Worm (Caenorhabditis elegans): ENCODE data around the gene T24A6.1.
"Not testable (repeated sequence)": the region's sequence is repeated elsewhere in the genome, so short reads cannot be mapped to it uniquely, and the experiment has no call there.

Gene T24A6.1

DNA sequence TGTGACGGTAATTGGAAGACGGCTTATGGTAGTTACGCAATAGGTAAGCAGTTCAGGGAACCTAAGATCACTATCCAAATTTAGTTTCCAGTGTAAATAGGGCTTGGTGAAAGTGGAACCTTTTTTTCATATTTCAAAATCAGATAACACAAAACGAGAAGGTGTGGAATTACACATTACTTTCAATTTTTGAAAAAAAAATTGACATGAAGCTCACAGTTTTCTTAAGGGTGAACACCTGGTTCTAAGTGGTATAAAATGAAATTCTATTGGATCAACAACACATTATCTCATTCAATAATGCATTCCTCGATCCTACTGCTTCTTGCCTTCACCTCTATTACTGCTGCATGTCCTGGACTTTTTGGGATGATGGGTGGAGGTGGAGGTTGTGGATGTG lies 2.9 kb upstream of the T24A6.1 start, which contains the start of gene grl-30:
Gene grl-30 (plus strand): TSS at position 301 of the 400 bp plus-strand sequence.
- TF ChIP-seq nhr-21 (tag; optimal IDR thresholded peaks at IDR 0.05) (no peak), ztf-4 (tag; optimal IDR thresholded peaks at IDR 0.05) (no peak), lin-11 (tag; optimal IDR thresholded peaks at IDR 0.05) (no peak), blmp-1 (tag; optimal IDR thresholded peaks at IDR 0.05; ENCODE audit: insufficient read depth) (no peak), snpc-4 (tag; optimal IDR thresholded peaks at IDR 0.05) (no peak)

DNA sequence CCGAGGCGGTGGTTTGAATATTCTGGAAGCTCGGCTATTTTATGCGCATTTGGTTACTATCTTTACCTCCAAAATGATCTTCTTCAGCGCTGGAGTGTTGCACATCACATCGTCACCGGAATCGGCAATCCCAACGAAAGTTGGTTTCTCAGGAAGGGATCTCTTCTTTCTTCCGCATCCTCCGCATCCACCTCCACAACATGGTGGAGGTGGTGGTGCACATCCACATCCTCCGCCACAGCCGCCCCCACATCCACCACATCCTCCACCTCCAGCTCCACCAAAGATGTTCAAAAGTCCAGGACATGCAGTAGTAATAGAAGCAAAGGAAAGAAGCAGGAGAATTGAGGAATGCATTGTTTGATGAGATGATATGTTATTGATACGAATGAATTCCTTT lies 1.4 kb upstream of the T24A6.1 start, which contains the start of gene grl-31:
Gene grl-31 (minus strand): TSS at position 357 of the 400 bp plus-strand sequence.
- TF ChIP-seq gmeb-1 (tag; optimal IDR thresholded peaks at IDR 0.05) (no peak), snpc-4 (tag; optimal IDR thresholded peaks at IDR 0.05) (no peak), alr-1 (tag; optimal IDR thresholded peaks at IDR 0.05) (no peak), fos-1 (tag; optimal IDR thresholded peaks at IDR 0.05) (no peak), Y55F3AM.14 (GFP tag; optimal IDR thresholded peaks at IDR 0.05) (no peak), nhr-77 (tag; optimal IDR thresholded peaks at IDR 0.05) (no peak), unc-55 (GFP tag; optimal IDR thresholded peaks at IDR 0.05) (no peak), elt-3 (tag; optimal IDR thresholded peaks at IDR 0.05) (no peak), lin-13 (GFP tag; optimal IDR thresholded peaks at IDR 0.05) (no peak)

DNA sequence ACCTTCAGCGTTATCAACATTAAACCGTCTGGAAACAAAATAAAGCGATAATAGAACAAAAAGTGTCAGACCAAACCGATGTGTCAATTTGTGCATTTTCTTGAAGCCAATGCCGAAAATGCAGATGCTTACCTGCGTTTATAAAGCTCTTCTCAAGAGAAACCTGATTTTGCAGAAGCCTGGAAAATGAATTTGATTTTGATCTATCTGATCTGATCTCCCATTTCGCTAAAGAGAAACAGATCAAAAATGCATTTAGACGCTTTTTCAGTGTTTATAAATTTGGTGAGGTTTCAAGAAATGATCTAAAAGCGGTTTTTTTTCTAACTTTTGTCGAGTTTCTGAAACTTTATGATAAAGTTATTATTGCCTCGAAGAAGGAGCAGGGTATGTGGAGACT lies 4.0 kb downstream of the T24A6.1 start, which contains the start of gene T24A6.16:
Gene T24A6.16 (minus strand): TSS at position 101 of the 400 bp plus-strand sequence.
- not testable (repeated sequence) for TF ChIP-seq Y55F3AM.14 (GFP tag; optimal IDR thresholded peaks at IDR 0.05); unc-39 (tag; optimal IDR thresholded peaks at IDR 0.05); nhr-77 (tag; optimal IDR thresholded peaks at IDR 0.05)

DNA sequence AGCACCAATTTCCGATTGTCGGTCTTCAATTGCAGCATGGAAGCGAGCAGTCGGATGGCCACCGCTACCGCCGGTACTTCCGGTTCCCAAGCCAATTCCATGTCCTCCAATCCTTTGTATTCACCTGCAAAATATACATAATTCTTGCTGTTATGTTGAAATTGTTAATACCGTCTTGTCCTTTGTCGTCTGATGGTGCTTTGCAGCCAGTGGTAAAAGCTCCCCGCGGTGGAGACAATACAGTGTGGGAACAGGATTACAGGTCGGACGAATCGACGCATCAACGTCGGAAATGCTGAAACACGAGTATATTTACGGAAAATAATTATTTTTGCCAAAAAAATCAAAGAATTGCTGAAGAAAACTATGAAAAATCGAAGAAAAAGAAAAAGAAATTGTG lies 5.5 kb downstream of the T24A6.1 start, which contains the start of gene T24A6.17:
Gene T24A6.17 (minus strand): TSS at position 101 of the 400 bp plus-strand sequence.
- not testable (repeated sequence) for TF ChIP-seq nhr-11, nhr-237, zag-1 (tag; optimal IDR thresholded peaks at IDR 0.05)

DNA sequence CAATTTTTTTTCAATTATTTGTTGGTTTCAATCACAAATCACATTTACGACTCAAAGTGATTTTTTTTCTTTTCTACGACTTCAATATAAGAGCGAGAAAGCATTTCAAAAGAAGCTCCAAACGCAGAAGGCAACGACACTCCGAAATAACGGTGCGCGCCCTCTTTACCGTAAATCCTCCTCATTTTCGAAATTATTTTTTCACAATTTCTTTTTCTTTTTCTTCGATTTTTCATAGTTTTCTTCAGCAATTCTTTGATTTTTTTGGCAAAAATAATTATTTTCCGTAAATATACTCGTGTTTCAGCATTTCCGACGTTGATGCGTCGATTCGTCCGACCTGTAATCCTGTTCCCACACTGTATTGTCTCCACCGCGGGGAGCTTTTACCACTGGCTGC lies 11.9 kb downstream of the T24A6.1 start, which contains the start of gene F40C5.2:
Gene F40C5.2 (plus strand): TSS at position 301 of the 400 bp plus-strand sequence.
- not testable (repeated sequence) for TF ChIP-seq ZK546.5, ztf-11, crh-2 (tag; optimal IDR thresholded peaks at IDR 0.05)

DNA sequence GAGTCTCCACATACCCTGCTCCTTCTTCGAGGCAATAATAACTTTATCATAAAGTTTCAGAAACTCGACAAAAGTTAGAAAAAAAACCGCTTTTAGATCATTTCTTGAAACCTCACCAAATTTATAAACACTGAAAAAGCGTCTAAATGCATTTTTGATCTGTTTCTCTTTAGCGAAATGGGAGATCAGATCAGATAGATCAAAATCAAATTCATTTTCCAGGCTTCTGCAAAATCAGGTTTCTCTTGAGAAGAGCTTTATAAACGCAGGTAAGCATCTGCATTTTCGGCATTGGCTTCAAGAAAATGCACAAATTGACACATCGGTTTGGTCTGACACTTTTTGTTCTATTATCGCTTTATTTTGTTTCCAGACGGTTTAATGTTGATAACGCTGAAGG lies 13.6 kb downstream of the T24A6.1 start, which contains the start of gene F40C5.1:
Gene F40C5.1 (plus strand): TSS at position 301 of the 400 bp plus-strand sequence.
- TF ChIP-seq blmp-1 (tag; optimal IDR thresholded peaks at IDR 0.05; ENCODE audit: insufficient read depth); unc-55 (GFP tag; optimal IDR thresholded peaks at IDR 0.05); ztf-4 (tag; optimal IDR thresholded peaks at IDR 0.05): not testable (repeated sequence)

DNA sequence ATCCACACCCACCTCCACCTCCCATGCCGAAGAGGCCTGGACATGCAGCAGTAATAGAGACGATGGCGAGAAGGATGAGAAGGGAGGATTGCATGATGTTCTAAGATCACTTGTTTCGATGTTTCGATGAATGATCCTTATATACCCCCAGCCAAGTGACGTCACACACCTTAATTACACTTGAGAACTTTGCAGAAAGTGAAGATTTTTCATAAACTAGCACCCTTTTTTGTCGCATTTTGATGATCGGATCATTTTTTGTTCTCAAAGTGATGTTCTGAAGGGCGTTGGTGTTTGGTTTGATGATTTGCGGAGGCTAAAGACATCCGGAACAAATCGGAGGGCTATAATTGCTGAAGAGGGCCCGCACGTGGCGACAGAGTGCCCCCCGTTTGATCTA lies 16.9 kb downstream of the T24A6.1 start, which contains the start of gene grl-27:
Gene grl-27 (minus strand): TSS at position 101 of the 400 bp plus-strand sequence.
- TF ChIP-seq lin-13 (GFP tag; optimal IDR thresholded peaks at IDR 0.05), result no peak
- TF ChIP-seq mab-5 (tag; optimal IDR thresholded peaks at IDR 0.05), result no peak
- no peak for TF ChIP-seq lin-39 (tag; optimal IDR thresholded peaks at IDR 0.05)
- no peak for TF ChIP-seq unc-62 (GFP tag; optimal IDR thresholded peaks at IDR 0.05)
- no peak for TF ChIP-seq nhr-6 (tag; optimal IDR thresholded peaks at IDR 0.05)
- no peak for TF ChIP-seq mdl-1 (tag; optimal IDR thresholded peaks at IDR 0.05)
- TF ChIP-seq C34F6.9 (tag; optimal IDR thresholded peaks at IDR 0.05), result no peak
- no peak for TF ChIP-seq elt-1 (tag; optimal IDR thresholded peaks at IDR 0.05)
- no peak for TF ChIP-seq nhr-11 (tag; optimal IDR thresholded peaks at IDR 0.05)
- TF ChIP-seq ztf-11 (tag; optimal IDR thresholded peaks at IDR 0.05), result no peak
- TF ChIP-seq nhr-237 (tag; optimal IDR thresholded peaks at IDR 0.05), result no peak
- no peak for TF ChIP-seq ZK546.5 (tag; optimal IDR thresholded peaks at IDR 0.05)
- TF ChIP-seq nhr-23 (tag; optimal IDR thresholded peaks at IDR 0.05), result no peak
- TF ChIP-seq R02D3.7 (tag; optimal IDR thresholded peaks at IDR 0.05), result no peak
- TF ChIP-seq ztf-1 (GFP tag; conservative IDR thresholded peaks at IDR 0.05), result no peak
- TF ChIP-seq zag-1 (tag; optimal IDR thresholded peaks at IDR 0.05), result no peak
- TF ChIP-seq unc-55 (GFP tag; optimal IDR thresholded peaks at IDR 0.05), result no peak
- TF ChIP-seq alr-1 (tag; optimal IDR thresholded peaks at IDR 0.05), result no peak
- TF ChIP-seq ztf-4 (tag; optimal IDR thresholded peaks at IDR 0.05), result no peak
- no peak for TF ChIP-seq nhr-25 (tag; optimal IDR thresholded peaks at IDR 0.05)

Data from whole organism, L2 larva.